Fruit fly (Drosophila melanogaster): Measurements from ENCODE around the gene CG31321.

Gene CG31321

dm6 chr3R:14277894-14278522 is 32.2 kb upstream of the CG31321 start (continued):
- peak; percentile 95 for TF ChIP-seq rgr (GFP tag; optimal IDR thresholded peaks at IDR 0.05)
- TF ChIP-seq CG9705 (GFP tag; optimal IDR thresholded peaks at IDR 0.05): peak; percentile 94
- peak; percentile 74 for TF ChIP-seq dsf (GFP tag; optimal IDR thresholded peaks at IDR 0.05; ENCODE audit: borderline replicate concordance)
- peak; percentile 82 for TF ChIP-seq dmrt93B (GFP tag; optimal IDR thresholded peaks at IDR 0.05)
- no peak for TF ChIP-seq tai (GFP tag; optimal IDR thresholded peaks at IDR 0.05)
- peak; percentile 85 for TF ChIP-seq ey (GFP tag; optimal IDR thresholded peaks at IDR 0.05)
- TF ChIP-seq fru (GFP tag; optimal IDR thresholded peaks at IDR 0.05): peak; percentile 91
- no peak for TF ChIP-seq pan (optimal IDR thresholded peaks at IDR 0.05)
- no peak for TF ChIP-seq N (GFP tag; optimal IDR thresholded peaks at IDR 0.05)
- TF ChIP-seq usp (GFP tag; optimal IDR thresholded peaks at IDR 0.05): no peak
- peak; percentile 92 for TF ChIP-seq CrebA (GFP tag; optimal IDR thresholded peaks at IDR 0.05; ENCODE audit: borderline replicate concordance)
- TF ChIP-seq woc (GFP tag; optimal IDR thresholded peaks at IDR 0.05): peak; percentile 86
- no peak for TF ChIP-seq Hr83 (GFP tag; optimal IDR thresholded peaks at IDR 0.05; ENCODE audit: poor library complexity, severe bottlenecking)

dm6 chr3R:14278523-14279303 is 31.4 kb upstream of the CG31321 start:
- TF ChIP-seq woc (GFP tag; optimal IDR thresholded peaks at IDR 0.05) (no peak), Dif (GFP tag; optimal IDR thresholded peaks at IDR 0.05; ENCODE audit: partially characterized antibody) (peak; percentile 79), Rel (GFP tag; optimal IDR thresholded peaks at IDR 0.05) (peak; percentile 31), Rel (tag; optimal IDR thresholded peaks at IDR 0.05) (peak; percentile 0), Dfd (GFP tag; optimal IDR thresholded peaks at IDR 0.05) (peak; percentile 29), Myc (optimal IDR thresholded peaks at IDR 0.05) (peak; percentile 94), dl (GFP tag; optimal IDR thresholded peaks at IDR 0.05; ENCODE audit: insufficient read depth in 1 of 2, partially characterized antibody in 2 of 2) (peak; percentile 70 to 87), Abd-B (GFP tag; optimal IDR thresholded peaks at IDR 0.05) (no peak), Sp1 (GFP tag; optimal IDR thresholded peaks at IDR 0.05) (no peak), jim (GFP tag; optimal IDR thresholded peaks at IDR 0.05) (peak; percentile 50), CrebA (GFP tag; optimal IDR thresholded peaks at IDR 0.05; ENCODE audit: borderline replicate concordance) (peak; percentile 34), Vsx2 (GFP tag; optimal IDR thresholded peaks at IDR 0.05; ENCODE audit: partially characterized antibody) (peak; percentile 80), fru (GFP tag; optimal IDR thresholded peaks at IDR 0.05) (peak; percentile 9), HLH106 (tag; optimal IDR thresholded peaks at IDR 0.05) (peak; percentile 25), Hr83 (GFP tag; optimal IDR thresholded peaks at IDR 0.05; ENCODE audit: poor library complexity, severe bottlenecking) (peak; percentile 68)

- TF ChIP-seq HLH106 (tag; optimal IDR thresholded peaks at IDR 0.05) (peak; percentile 21), Dif (GFP tag; optimal IDR thresholded peaks at IDR 0.05; ENCODE audit: partially characterized antibody) (no peak), br (GFP tag; optimal IDR thresholded peaks at IDR 0.05) (no peak), pan (optimal IDR thresholded peaks at IDR 0.05) (no peak)
These were observed 30.7 kb upstream of the CG31321 start for dm6 chr3R:14279311-14279998.

dm6 chr3R:14280324-14280723 is 29.8 kb upstream of the CG31321 start:
- TF ChIP-seq fru (GFP tag; optimal IDR thresholded peaks at IDR 0.05) (no peak), Sp1 (GFP tag; optimal IDR thresholded peaks at IDR 0.05) (peak; percentile 11), OdsH (GFP tag; optimal IDR thresholded peaks at IDR 0.05) (peak; percentile 13), HLH106 (tag; optimal IDR thresholded peaks at IDR 0.05) (peak; percentile 10)

- TF ChIP-seq jim (GFP tag; optimal IDR thresholded peaks at IDR 0.05) (no peak), foxo (GFP tag; optimal IDR thresholded peaks at IDR 0.05) (no peak), HLH106 (tag; optimal IDR thresholded peaks at IDR 0.05) (peak; percentile 15), GATAd (GFP tag; optimal IDR thresholded peaks at IDR 0.05) (no peak), Mio (GFP tag; optimal IDR thresholded peaks at IDR 0.05) (no peak), Dfd (GFP tag; optimal IDR thresholded peaks at IDR 0.05) (no peak), Dif (GFP tag; optimal IDR thresholded peaks at IDR 0.05; ENCODE audit: partially characterized antibody) (peak; percentile 48), Vsx2 (GFP tag; optimal IDR thresholded peaks at IDR 0.05; ENCODE audit: partially characterized antibody) (peak; percentile 64)
These were observed 27.7 kb upstream of the CG31321 start for dm6 chr3R:14282215-14283041.

Data from whole organism, wandering third instar larva.